Worm (Caenorhabditis elegans) whole organism, L4 larva: ENCODE measurements around the gene famp-1.

Experiments
- T26A8.4 ChIP-seq: fragments of 200-800 bp; sonication (Bioruptor generic); IDR thresholded peaks from 2 replicates; pipeline ENCODE4 v1.3.6; 2022; ENCODE audit warnings: missing genetic modification characterization, missing compliant biosample characterization
- aly-2 ChIP-seq: sonication (generic microtip); optimal IDR thresholded peaks from 2 replicates; lab custom pipeline; 2018; ENCODE audit warnings: missing biosample characterization, missing genetic modification characterization
- ama-1 ChIP-seq: fragments of 150-350 bp; optimal IDR thresholded peaks from 2 replicates; lab custom pipeline; 2014; ENCODE audit warnings: inconsistent platforms, mixed read lengths
- ceh-28 ChIP-seq: fragments of 150-350 bp; optimal IDR thresholded peaks from 2 replicates; lab custom pipeline; 2014; ENCODE audit warnings: missing biosample characterization, missing genetic modification reagents, missing genetic modification characterization
- egl-27 ChIP-seq: sonication (generic microtip); optimal IDR thresholded peaks from 3 replicates; lab custom pipeline; 2017; ENCODE audit warnings: missing biosample characterization, missing genetic modification reagents, missing genetic modification characterization
- mep-1 ChIP-seq: fragments of 150-350 bp; sonication (generic microtip); optimal IDR thresholded peaks from 3 replicates; lab custom pipeline; 2014; ENCODE audit warnings: missing biosample characterization, missing genetic modification characterization
- nhr-77 ChIP-seq: fragments of 150-350 bp; optimal IDR thresholded peaks from 2 replicates; lab custom pipeline; 2014; ENCODE audit warnings: missing biosample characterization, missing genetic modification characterization
- pha-4 ChIP-seq, 2 experiments: fragments of 150-350 bp in 1 of 2; fragments of 200-800 bp in 1 of 2; sonication (Bioruptor generic) in 1 of 2; IDR thresholded peaks in 1 of 2; optimal IDR thresholded peaks in 1 of 2; 2 replicates each; pipeline versions ENCODE4 v1.3.6 to Lab custom; 2014 to 2022; ENCODE audit warnings: missing genetic modification characterization in 2 of 2, missing genetic modification reagents in 2 of 2, missing biosample characterization in 1 of 2, missing compliant biosample characterization in 1 of 2
- pqm-1 ChIP-seq: sonication (generic microtip); optimal IDR thresholded peaks from 2 replicates; lab custom pipeline; 2017; ENCODE audit warnings: missing biosample characterization, missing genetic modification characterization
- snpc-4 ChIP-seq: fragments of 150-350 bp; optimal IDR thresholded peaks from 2 replicates; lab custom pipeline; 2014; ENCODE audit warnings: missing biosample characterization, missing genetic modification characterization
- unc-39 ChIP-seq: sonication (generic microtip); optimal IDR thresholded peaks from 2 replicates; lab custom pipeline; 2017; ENCODE audit warnings: missing biosample characterization, missing genetic modification characterization
- unc-62 ChIP-seq, 3 experiments: fragments of 150-350 bp in 1 of 3; sonication (generic microtip); optimal IDR thresholded peaks in 2 of 3; peaks in 1 of 3; 1 replicate in 1 of 3; 2 replicates in 2 of 3; lab custom pipeline; 2014 to 2017; ENCODE audit warnings: missing biosample characterization in 3 of 3, missing genetic modification characterization in 3 of 3, missing genetic modification reagents in 3 of 3, missing genotype in 1 of 3

ce11 chrIV:2235983-2236382 lies 27.5 kb downstream of the famp-1 start:
- TF ChIP-seq pha-4 (GFP tag; IDR thresholded peaks at IDR 0.05; lab: Robert Waterston, UW) (no peak), pha-4 (tag; optimal IDR thresholded peaks at IDR 0.05; lab: Kevin White, UChicago) (no peak), aly-2 (no peak), snpc-4 (tag; lab: Kevin White, UChicago) (no peak), T26A8.4 (GFP tag; lab: Robert Waterston, UW) (no peak), unc-62 (GFP tag; optimal IDR thresholded peaks at IDR 0.05 in 1 of 2; lab: Kevin White, UChicago) (no peak), unc-62 (tag; optimal IDR thresholded peaks at IDR 0.05; lab: Kevin White, UChicago) (no peak), egl-27 (no peak), nhr-77 (tag; lab: Kevin White, UChicago) (no peak), pqm-1 (no peak), ama-1 (lab: Kevin White, UChicago) (no peak), unc-39 (tag; lab: Kevin White, UChicago) (no peak), ceh-28 (tag; lab: Kevin White, UChicago) (peak; percentile 94), mep-1 (no peak)
